Fruit fly (Drosophila melanogaster): Measurements from ENCODE around the gene CG14708.

dm6 chr3R:11603136-11603535 lies 49.2 kb downstream of the CG14708 start:
- TF ChIP-seq tj (GFP tag; optimal IDR thresholded peaks at IDR 0.05) (no peak), CG7101 (tag; optimal IDR thresholded peaks at IDR 0.05) (no peak), Clk (GFP tag; optimal IDR thresholded peaks at IDR 0.05) (no peak), Mnt (GFP tag; optimal IDR thresholded peaks at IDR 0.05) (no peak), Hr96 (GFP tag; optimal IDR thresholded peaks at IDR 0.05) (no peak), bab1 (GFP tag; optimal IDR thresholded peaks at IDR 0.05) (no peak), CG33017 (tag; optimal IDR thresholded peaks at IDR 0.05) (no peak)
